Fruit fly (Drosophila melanogaster) whole organism, embryonic: ENCODE results near the gene yellow-e2.
A peak's percentile ranks its signal among the peaks of the same experiment; 100 is the strongest.

Experiments
- Adf1 ChIP-seq: fragments of 200-800 bp; sonication (Bioruptor generic); IDR thresholded peaks from 2 replicates; pipeline ENCODE4 v1.3.6; 2022; ENCODE audit warnings: missing biosample characterization, missing genetic modification characterization
- BtbVII ChIP-seq: fragments of 200-800 bp; sonication (Bioruptor generic); optimal IDR thresholded peaks from 3 replicates; lab custom pipeline; 2017; ENCODE audit warnings: missing biosample characterization, mild to moderate bottlenecking, missing genetic modification characterization
- CG10431 ChIP-seq: fragments of 200-800 bp; sonication (Bioruptor generic); optimal IDR thresholded peaks from 3 replicates; lab custom pipeline; 2018; ENCODE audit warnings: missing biosample characterization, mild to moderate bottlenecking, missing genetic modification characterization
- CG13287 ChIP-seq: fragments of 200-800 bp; sonication (Bioruptor generic); IDR thresholded peaks from 2 replicates; pipeline ENCODE4 v1.3.6; 2022; ENCODE audit warnings: missing biosample characterization, missing genetic modification characterization; ENCODE audit not compliant: partially characterized antibody
- CG13624 ChIP-seq: fragments of 200-800 bp; sonication (Bioruptor generic); optimal IDR thresholded peaks from 2 replicates; lab custom pipeline; 2016; ENCODE audit warnings: missing biosample characterization, missing genetic modification characterization
- CG16813 ChIP-seq: fragments of 200-800 bp; sonication (Bioruptor generic); IDR thresholded peaks from 3 replicates; pipeline ENCODE4 v1.3.6; 2022; ENCODE audit warnings: missing biosample characterization, missing genetic modification characterization; ENCODE audit not compliant: partially characterized antibody
- CG17385 ChIP-seq: fragments of 200-800 bp; sonication (Bioruptor generic); optimal IDR thresholded peaks from 3 replicates; lab custom pipeline; 2018; ENCODE audit warnings: missing biosample characterization, mild to moderate bottlenecking, missing genetic modification characterization
- CG17912 ChIP-seq: fragments of 200-800 bp; sonication (Bioruptor generic); optimal IDR thresholded peaks from 2 replicates; lab custom pipeline; 2018; ENCODE audit warnings: missing biosample characterization, mild to moderate bottlenecking, missing genetic modification characterization
- CG1832 ChIP-seq: fragments of 200-800 bp; sonication (Bioruptor generic); optimal IDR thresholded peaks from 2 replicates; lab custom pipeline; 2017; ENCODE audit warnings: missing biosample characterization, mild to moderate bottlenecking, missing genetic modification characterization, inconsistent platforms
- CG2120 ChIP-seq: fragments of 200-800 bp; sonication (Bioruptor generic); optimal IDR thresholded peaks from 3 replicates; lab custom pipeline; 2016; ENCODE audit warnings: missing biosample characterization, missing genetic modification characterization
- CG3163 ChIP-seq: fragments of 200-800 bp; sonication (Bioruptor generic); optimal IDR thresholded peaks from 3 replicates; lab custom pipeline; 2016; ENCODE audit warnings: missing biosample characterization, missing genetic modification characterization
- CG32532 ChIP-seq: fragments of 200-800 bp; sonication (Bioruptor generic); IDR thresholded peaks from 2 replicates; pipeline ENCODE4 v1.3.6; 2022; ENCODE audit warnings: missing biosample characterization, missing genetic modification characterization
- CG32767 ChIP-seq: fragments of 200-800 bp; sonication (Bioruptor generic); IDR thresholded peaks from 2 replicates; pipeline ENCODE4 v1.3.6; 2022; ENCODE audit warnings: missing biosample characterization, missing genetic modification characterization
- CG3281 ChIP-seq: fragments of 200-800 bp; sonication (Bioruptor generic); optimal IDR thresholded peaks from 3 replicates; lab custom pipeline; 2017; ENCODE audit warnings: missing biosample characterization, mild to moderate bottlenecking, missing genetic modification characterization
- CG34376 ChIP-seq: fragments of 200-800 bp; sonication (Bioruptor generic); optimal IDR thresholded peaks from 2 replicates; lab custom pipeline; 2018; ENCODE audit warnings: missing biosample characterization, mild to moderate bottlenecking, missing genetic modification characterization
- CG34422 ChIP-seq: fragments of 200-800 bp; sonication (Bioruptor generic); IDR thresholded peaks from 3 replicates; pipeline ENCODE4 v1.3.6; 2022; ENCODE audit warnings: missing biosample characterization, missing genetic modification characterization
- CG4617 ChIP-seq: fragments of 200-800 bp; sonication (Bioruptor generic); optimal IDR thresholded peaks from 3 replicates; lab custom pipeline; 2016; ENCODE audit warnings: missing biosample characterization, missing genetic modification characterization, borderline replicate concordance
- CG6654 ChIP-seq: fragments of 200-800 bp; sonication (Bioruptor generic); optimal IDR thresholded peaks from 2 replicates; lab custom pipeline; 2017; ENCODE audit warnings: missing biosample characterization, mild to moderate bottlenecking, missing genetic modification characterization
- CG7928 ChIP-seq: fragments of 200-800 bp; sonication (Bioruptor generic); optimal IDR thresholded peaks from 2 replicates; lab custom pipeline; 2017; ENCODE audit warnings: missing biosample characterization, mild to moderate bottlenecking, missing genetic modification characterization
- CG8924 ChIP-seq: fragments of 200-800 bp; optimal IDR thresholded peaks from 3 replicates; lab custom pipeline; 2019; ENCODE audit warnings: missing biosample characterization, mild to moderate bottlenecking, missing genetic modification characterization, moderate library complexity
- CG9727 ChIP-seq: fragments of 200-800 bp; sonication (Bioruptor generic); optimal IDR thresholded peaks from 3 replicates; lab custom pipeline; 2017; ENCODE audit warnings: missing biosample characterization, mild to moderate bottlenecking, missing genetic modification characterization
- CG9932 ChIP-seq: fragments of 200-800 bp; sonication (Bioruptor generic); IDR thresholded peaks from 2 replicates; pipeline ENCODE4 v1.3.6; 2022; ENCODE audit warnings: missing biosample characterization, missing genetic modification characterization
- D19B ChIP-seq: fragments of 200-800 bp; sonication (Bioruptor generic); optimal IDR thresholded peaks from 2 replicates; lab custom pipeline; 2017; ENCODE audit warnings: missing biosample characterization, mild to moderate bottlenecking, missing genetic modification characterization
- Dfd ChIP-seq, 2 experiments: fragments of >200 bp; optimal IDR thresholded peaks; 2 replicates each; lab custom pipeline; 2017; ENCODE audit warnings: missing biosample characterization in 2 of 2, missing genetic modification characterization in 2 of 2
- Doc3 ChIP-seq: fragments of 200-800 bp; sonication (Bioruptor generic); IDR thresholded peaks from 3 replicates; pipeline ENCODE4 v1.3.6; 2022; ENCODE audit warnings: missing biosample characterization, missing genetic modification characterization; ENCODE audit not compliant: partially characterized antibody
- E2f2 ChIP-seq: fragments of 200-800 bp; sonication (Bioruptor generic); IDR thresholded peaks from 2 replicates; pipeline ENCODE4 v1.3.6; 2022; ENCODE audit warnings: missing biosample characterization, missing genetic modification characterization
- Fer3 ChIP-seq: fragments of 200-800 bp; sonication (Bioruptor generic); optimal IDR thresholded peaks from 2 replicates; lab custom pipeline; 2018; ENCODE audit warnings: missing biosample characterization, mild to moderate bottlenecking, missing genetic modification characterization, moderate library complexity
- H15 ChIP-seq: fragments of 200-800 bp; sonication (Bioruptor generic); IDR thresholded peaks from 3 replicates; pipeline ENCODE4 v1.3.6; 2022; ENCODE audit warnings: missing biosample characterization, missing genetic modification characterization
- HLHmδ ChIP-seq: fragments of 200-800 bp; sonication (Bioruptor generic); optimal IDR thresholded peaks from 2 replicates; lab custom pipeline; 2018; ENCODE audit warnings: missing biosample characterization, mild to moderate bottlenecking, missing genetic modification characterization, moderate library complexity
- Med ChIP-seq: fragments of 200-800 bp; sonication (Bioruptor generic); peaks from one replicate; lab custom pipeline; 2016; ENCODE audit warnings: missing biosample characterization, missing genetic modification characterization, mild to moderate bottlenecking, inconsistent platforms, moderate library complexity
- NFAT ChIP-seq: fragments of 200-800 bp; sonication (Bioruptor generic); IDR thresholded peaks from 2 replicates; pipeline ENCODE4 v1.3.6; 2022; ENCODE audit warnings: missing biosample characterization, missing genetic modification characterization
- Nf-YB ChIP-seq: fragments of 200-800 bp; sonication (Bioruptor generic); optimal IDR thresholded peaks from 3 replicates; lab custom pipeline; 2019; ENCODE audit warnings: missing biosample characterization, mild to moderate bottlenecking, missing genetic modification characterization, moderate library complexity
- Six4 ChIP-seq: fragments of 200-800 bp; sonication (Bioruptor generic); optimal IDR thresholded peaks from 2 replicates; lab custom pipeline; 2016; ENCODE audit warnings: missing biosample characterization, missing genetic modification characterization
- Vsx1 ChIP-seq: fragments of 200-800 bp; sonication (Bioruptor generic); optimal IDR thresholded peaks from 2 replicates; lab custom pipeline; 2017; ENCODE audit warnings: missing biosample characterization, mild to moderate bottlenecking, missing genetic modification characterization, missing genetic modification reagents
- bbx ChIP-seq: fragments of 200-800 bp; sonication (Bioruptor generic); IDR thresholded peaks from 2 replicates; pipeline ENCODE4 v1.3.6; 2022; ENCODE audit warnings: missing biosample characterization, missing genetic modification characterization; ENCODE audit not compliant: partially characterized antibody
- bowl ChIP-seq: fragments of 200-800 bp; sonication (Bioruptor generic); IDR thresholded peaks from 2 replicates; pipeline ENCODE4 v1.3.6; 2022; ENCODE audit warnings: missing biosample characterization, missing genetic modification characterization
- ci ChIP-seq: fragments of 200-800 bp; sonication (Bioruptor generic); IDR thresholded peaks from 3 replicates; pipeline ENCODE4 v1.3.6; 2022; ENCODE audit warnings: missing biosample characterization, missing genetic modification characterization
- crol ChIP-seq: fragments of 200-800 bp; sonication (Bioruptor generic); IDR thresholded peaks from 2 replicates; pipeline ENCODE4 v1.3.6; 2022; ENCODE audit warnings: missing biosample characterization, missing genetic modification characterization
- crp ChIP-seq, 2 experiments: fragments of 200-800 bp; sonication (Bioruptor generic); optimal IDR thresholded peaks; 2 replicates in 1 of 2; 3 replicates in 1 of 2; lab custom pipeline; 2017; ENCODE audit warnings: missing biosample characterization in 2 of 2, missing genetic modification characterization in 2 of 2, mild to moderate bottlenecking in 1 of 2, moderate library complexity in 1 of 2
- dan ChIP-seq: fragments of 200-800 bp; sonication (Bioruptor generic); IDR thresholded peaks from 2 replicates; pipeline ENCODE4 v1.3.6; 2022; ENCODE audit warnings: missing biosample characterization, missing genetic modification characterization
- fu2 ChIP-seq: fragments of 200-800 bp; sonication (Bioruptor generic); optimal IDR thresholded peaks from 2 replicates; lab custom pipeline; 2016; ENCODE audit warnings: missing biosample characterization, missing genetic modification characterization
- mam ChIP-seq: fragments of 200-800 bp; sonication (Bioruptor generic); optimal IDR thresholded peaks from 3 replicates; lab custom pipeline; 2016; ENCODE audit warnings: missing biosample characterization, missing genetic modification characterization
- pan ChIP-seq, 4 experiments: fragments of >200 bp in 3 of 4; fragments of 200-800 bp in 1 of 4; sonication (Bioruptor generic) in 1 of 4; optimal IDR thresholded peaks in 3 of 4; IDR thresholded peaks in 1 of 4; 2 replicates each; pipeline versions ENCODE4 v1.3.6 to Lab custom; 2017 to 2022; ENCODE audit warnings: missing biosample characterization in 2 of 4, missing genetic modification characterization in 2 of 4, mixed read lengths in 1 of 4
- pb ChIP-seq: fragments of 200-800 bp; sonication (Bioruptor generic); optimal IDR thresholded peaks from 3 replicates; lab custom pipeline; 2016; ENCODE audit warnings: missing biosample characterization, missing genetic modification characterization
- pzg ChIP-seq: fragments of 200-800 bp; sonication (Bioruptor generic); optimal IDR thresholded peaks from 3 replicates; lab custom pipeline; 2018; ENCODE audit warnings: missing biosample characterization, mild to moderate bottlenecking, missing genetic modification characterization, moderate library complexity
- tgo ChIP-seq: fragments of 200-800 bp; sonication (Bioruptor generic); IDR thresholded peaks from 3 replicates; pipeline ENCODE4 v1.3.6; 2022; ENCODE audit warnings: missing biosample characterization, missing genetic modification characterization
- twi ChIP-seq: fragments of 200-800 bp; optimal IDR thresholded peaks from 2 replicates; lab custom pipeline; 2019; ENCODE audit warnings: missing biosample characterization, mild to moderate bottlenecking, missing genetic modification characterization, moderate library complexity
- wdn ChIP-seq: fragments of 200-800 bp; sonication (Bioruptor generic); IDR thresholded peaks from 2 replicates; pipeline ENCODE4 v1.3.6; 2022; ENCODE audit warnings: missing biosample characterization, missing genetic modification characterization
- zf30C ChIP-seq: fragments of 200-800 bp; sonication (Bioruptor generic); optimal IDR thresholded peaks from 3 replicates; lab custom pipeline; 2018; ENCODE audit warnings: missing biosample characterization, mild to moderate bottlenecking, missing genetic modification characterization

yellow-e2 gene

DNA sequence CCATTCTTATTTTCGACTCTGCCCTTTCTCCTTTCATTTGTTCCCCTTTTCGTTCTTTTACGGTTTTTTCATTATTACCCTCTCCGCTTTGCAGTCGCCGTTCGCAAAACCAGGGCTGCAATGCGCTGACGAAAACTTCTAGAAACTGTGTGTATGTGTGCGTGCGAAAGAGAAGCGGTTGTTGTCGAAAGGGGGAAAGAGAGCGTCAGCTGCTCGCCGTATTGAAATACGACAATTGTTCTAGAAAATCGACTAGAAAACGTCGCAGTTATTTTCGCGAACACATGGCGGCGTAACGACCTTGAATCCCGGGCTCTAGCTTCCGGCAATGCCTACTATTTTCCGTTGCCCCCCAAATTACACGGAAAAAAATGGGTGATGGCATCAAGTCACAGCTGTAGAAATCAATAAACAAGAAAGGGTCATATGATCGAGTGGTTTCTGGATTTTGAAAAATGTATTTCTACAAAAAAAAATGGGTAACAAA is 24.1 kb downstream of the yellow-e2 start (continued):
- TF ChIP-seq Doc3 (no peak), bbx (GFP tag; lab: Robert Waterston, UW) (peak; percentile 52; the same call in 1 of the 2 replicates), H15 (GFP tag; lab: Robert Waterston, UW) (no peak), tgo (GFP tag; lab: Robert Waterston, UW) (no peak), BtbVII (peak; percentile 54), twi (tag; lab: Kevin White, UChicago) (peak; percentile 1), zf30C (GFP tag; lab: Kevin White, UChicago) (peak; percentile 86), CG1832 (peak; percentile 47), NFAT (GFP tag; lab: Robert Waterston, UW) (peak; percentile 34; the same call in 1 of the 2 replicates), pzg (GFP tag; lab: Kevin White, UChicago) (peak; percentile 26), crol (GFP tag; lab: Robert Waterston, UW) (peak; percentile 46; the same call in 1 of the 2 replicates), CG7928 (GFP tag; lab: Kevin White, UChicago) (peak; percentile 97), pan (optimal IDR thresholded peaks at IDR 0.05; lab: Kevin White, UChicago) (no peak), pan (GFP tag; optimal IDR thresholded peaks at IDR 0.05 in 1 of 2, IDR thresholded peaks at IDR 0.05 in 1 of 2) (peak in 1 of 2 experiments; percentile 7), E2f2 (GFP tag; lab: Robert Waterston, UW) (no peak), Med (peak; percentile 92), Six4 (GFP tag; lab: Kevin White, UChicago) (peak; percentile 5), wdn (GFP tag; lab: Robert Waterston, UW) (no peak), CG13287 (GFP tag; lab: Robert Waterston, UW) (peak; percentile 31), CG34422 (peak; percentile 48; the same call in 1 of the 3 replicates), crp (GFP tag; optimal IDR thresholded peaks at IDR 0.05; lab: Kevin White, UChicago) (peak; percentile 7 to 70), ci (GFP tag; lab: Robert Waterston, UW) (0 out of 3 replicates have a peak, but pooled peaks have one; percentile 27), CG10431 (GFP tag; lab: Kevin White, UChicago) (no peak), Vsx1 (GFP tag; lab: Kevin White, UChicago) (no peak), CG16813 (0 out of 3 replicates have a peak, but pooled peaks have one; percentile 30), CG9932 (GFP tag; lab: Robert Waterston, UW) (peak; percentile 39; the same call in 1 of the 2 replicates), CG8924 (tag; lab: Kevin White, UChicago) (no peak), CG13624 (peak; percentile 26), bowl (GFP tag; lab: Robert Waterston, UW) (peak; percentile 42; the same call in 1 of the 2 replicates), dan (no peak), pb (peak; percentile 11), CG6654 (no peak), Nf-YB (GFP tag; lab: Kevin White, UChicago) (no peak), CG2120 (GFP tag; lab: Kevin White, UChicago) (peak; percentile 59), CG17912 (GFP tag; lab: Kevin White, UChicago) (no peak), CG17385 (GFP tag; lab: Kevin White, UChicago) (peak; percentile 35), mam (GFP tag; lab: Kevin White, UChicago) (peak; percentile 46), CG4617 (no peak), HLHmδ (GFP tag; lab: Kevin White, UChicago) (no peak), CG3281 (peak; percentile 32), Fer3 (peak; percentile 5), Dfd (GFP tag; optimal IDR thresholded peaks at IDR 0.05; lab: Kevin White, UChicago) (no peak), D19B (GFP tag; lab: Kevin White, UChicago) (peak; percentile 6), fu2 (GFP tag; lab: Kevin White, UChicago) (peak; percentile 5), CG32532 (GFP tag; lab: Robert Waterston, UW) (peak; percentile 61; the same call in 1 of the 2 replicates), CG9727 (GFP tag; lab: Kevin White, UChicago) (peak; percentile 10), CG32767 (GFP tag; lab: Robert Waterston, UW) (peak; percentile 45; the same call in 1 of the 2 replicates), CG34376 (peak; percentile 31), CG3163 (GFP tag; lab: Kevin White, UChicago) (peak; percentile 94), Adf1 (peak; percentile 34)
